Fruit fly (Drosophila melanogaster) whole organism, adult: ENCODE data around the gene CG1764.

Experiments
- pad ChIP-seq: fragments of 200-800 bp; sonication (Bioruptor generic); optimal IDR thresholded peaks from 3 replicates; lab custom pipeline; 2017; ENCODE audit warnings: missing biosample characterization, missing genetic modification characterization, mild to moderate bottlenecking, moderate library complexity, missing genetic modification reagents
- toe ChIP-seq: fragments of 200-800 bp; sonication (Bioruptor generic); optimal IDR thresholded peaks from 2 replicates; lab custom pipeline; 2016; ENCODE audit warnings: missing biosample characterization, missing genetic modification characterization

DNA sequence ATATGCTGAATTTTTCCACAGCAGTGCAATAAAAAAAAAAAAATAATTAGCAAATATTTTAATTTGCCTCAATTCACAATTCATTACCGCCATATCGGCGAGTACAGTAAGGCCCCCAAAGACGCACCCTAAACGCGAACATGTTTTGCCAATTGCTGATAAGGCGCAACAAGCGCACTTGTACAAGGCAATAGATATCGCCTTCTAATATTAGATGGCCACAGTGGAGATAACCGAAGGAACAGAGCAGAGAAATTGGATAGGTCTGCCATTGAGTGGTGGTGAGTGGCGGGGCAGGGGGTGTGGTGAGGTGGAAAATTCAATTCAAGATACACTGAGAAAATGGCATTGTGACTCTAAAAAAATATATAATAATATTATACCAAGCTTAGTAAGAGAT, 10.9 kb upstream of the CG1764 start:
- TF ChIP-seq pad (GFP tag; lab: Kevin White, UChicago) (no peak), toe (GFP tag; lab: Kevin White, UChicago) (no peak)
